Fruit fly (Drosophila melanogaster) whole organism, embryonic: ENCODE measurements around the gene CG7519.

Experiments used
- CG10147 ChIP-seq: fragments of 200-800 bp; sonication (Bioruptor generic); optimal IDR thresholded peaks from 2 replicates; lab custom pipeline; 2019; ENCODE audit warnings: missing biosample characterization, mild to moderate bottlenecking, missing genetic modification characterization, moderate library complexity
- CG1024 ChIP-seq: fragments of 200-800 bp; sonication (Bioruptor generic); IDR thresholded peaks from 2 replicates; pipeline ENCODE4 v1.3.6; 2022; ENCODE audit warnings: missing biosample characterization, missing genetic modification characterization
- CG10321 ChIP-seq: fragments of 200-800 bp; sonication (Bioruptor generic); IDR thresholded peaks from 2 replicates; pipeline ENCODE4 v1.3.6; 2022; ENCODE audit warnings: missing biosample characterization, missing genetic modification characterization
- CG10654 ChIP-seq: fragments of 200-800 bp; sonication (Bioruptor generic); optimal IDR thresholded peaks from 2 replicates; lab custom pipeline; 2016; ENCODE audit warnings: missing biosample characterization, missing genetic modification characterization
- CG11085 ChIP-seq: fragments of 200-800 bp; sonication (Bioruptor generic); IDR thresholded peaks from 2 replicates; pipeline ENCODE4 v1.3.6; 2022; ENCODE audit warnings: missing biosample characterization, missing genetic modification characterization
- CG11695 ChIP-seq: fragments of 200-800 bp; sonication (Bioruptor generic); IDR thresholded peaks from 3 replicates; pipeline ENCODE4 v1.3.6; 2022; ENCODE audit warnings: missing biosample characterization, missing genetic modification characterization
- CG1233 ChIP-seq: fragments of 200-800 bp; sonication (Bioruptor generic); optimal IDR thresholded peaks from 4 replicates; lab custom pipeline; 2018; ENCODE audit warnings: missing biosample characterization, mild to moderate bottlenecking, missing genetic modification characterization
- CG13287 ChIP-seq: fragments of 200-800 bp; sonication (Bioruptor generic); IDR thresholded peaks from 2 replicates; pipeline ENCODE4 v1.3.6; 2022; ENCODE audit warnings: missing biosample characterization, missing genetic modification characterization; ENCODE audit not compliant: partially characterized antibody
- CG13424 ChIP-seq: fragments of 200-800 bp; sonication (Bioruptor generic); optimal IDR thresholded peaks from 2 replicates; lab custom pipeline; 2019; ENCODE audit warnings: missing biosample characterization, mild to moderate bottlenecking, missing genetic modification characterization, moderate library complexity
- CG1529 ChIP-seq: fragments of 200-800 bp; sonication (Bioruptor generic); optimal IDR thresholded peaks from 3 replicates; lab custom pipeline; 2018; ENCODE audit warnings: missing biosample characterization, missing genetic modification characterization
- CG17359 ChIP-seq: fragments of 200-800 bp; sonication (Bioruptor generic); optimal IDR thresholded peaks from 3 replicates; lab custom pipeline; 2018; ENCODE audit warnings: missing biosample characterization, mild to moderate bottlenecking, missing genetic modification characterization, moderate library complexity
- CG17361 ChIP-seq: fragments of 200-800 bp; sonication (Bioruptor generic); IDR thresholded peaks from 3 replicates; pipeline ENCODE4 v1.3.6; 2022; ENCODE audit warnings: missing biosample characterization, missing genetic modification characterization
- CG1832 ChIP-seq: fragments of 200-800 bp; sonication (Bioruptor generic); optimal IDR thresholded peaks from 2 replicates; lab custom pipeline; 2017; ENCODE audit warnings: missing biosample characterization, mild to moderate bottlenecking, missing genetic modification characterization, inconsistent platforms
- CG18764 ChIP-seq: fragments of 200-800 bp; sonication (Bioruptor generic); optimal IDR thresholded peaks from 3 replicates; lab custom pipeline; 2016; ENCODE audit warnings: missing biosample characterization, missing genetic modification characterization
- CG2712 ChIP-seq: fragments of 200-800 bp; optimal IDR thresholded peaks from 3 replicates; lab custom pipeline; 2019; ENCODE audit warnings: missing biosample characterization, mild to moderate bottlenecking, missing genetic modification characterization, moderate library complexity
- CG31441 ChIP-seq: fragments of 200-800 bp; sonication (Bioruptor generic); IDR thresholded peaks from 2 replicates; pipeline ENCODE4 v1.3.6; 2022; ENCODE audit warnings: missing biosample characterization, missing genetic modification characterization
- CG3407 ChIP-seq: fragments of 200-800 bp; sonication (Bioruptor generic); optimal IDR thresholded peaks from 2 replicates; lab custom pipeline; 2018; ENCODE audit warnings: missing biosample characterization, mild to moderate bottlenecking, missing genetic modification characterization
- CG34376 ChIP-seq: fragments of 200-800 bp; sonication (Bioruptor generic); optimal IDR thresholded peaks from 2 replicates; lab custom pipeline; 2018; ENCODE audit warnings: missing biosample characterization, mild to moderate bottlenecking, missing genetic modification characterization
- CG3995 ChIP-seq: fragments of 200-800 bp; sonication (Bioruptor generic); optimal IDR thresholded peaks from 3 replicates; lab custom pipeline; 2016; ENCODE audit warnings: missing biosample characterization, missing genetic modification characterization
- CG42726 ChIP-seq: fragments of 200-800 bp; sonication (Bioruptor generic); IDR thresholded peaks from 2 replicates; pipeline ENCODE4 v1.3.6; 2022; ENCODE audit warnings: missing biosample characterization, missing genetic modification characterization; ENCODE audit not compliant: partially characterized antibody
- CG4328 ChIP-seq: fragments of 200-800 bp; sonication (Bioruptor generic); optimal IDR thresholded peaks from 3 replicates; lab custom pipeline; 2017; ENCODE audit warnings: missing biosample characterization, missing genetic modification reagents, missing genetic modification characterization
- CG4707 ChIP-seq: fragments of 200-800 bp; sonication (Bioruptor generic); optimal IDR thresholded peaks from 2 replicates; lab custom pipeline; 2018; ENCODE audit warnings: missing biosample characterization, mild to moderate bottlenecking, missing genetic modification characterization, moderate library complexity
- CG5245 ChIP-seq: fragments of 200-800 bp; sonication (Bioruptor generic); optimal IDR thresholded peaks from 3 replicates; lab custom pipeline; 2016; ENCODE audit warnings: missing biosample characterization, missing genetic modification characterization
- D19A ChIP-seq: fragments of 200-800 bp; optimal IDR thresholded peaks from 3 replicates; lab custom pipeline; 2019; ENCODE audit warnings: missing biosample characterization, mild to moderate bottlenecking, missing genetic modification characterization, moderate library complexity
- Dad ChIP-seq: fragments of 200-800 bp; sonication (Bioruptor generic); optimal IDR thresholded peaks from 3 replicates; lab custom pipeline; 2016; ENCODE audit warnings: missing biosample characterization, missing genetic modification characterization
- Dek ChIP-seq: fragments of 200-800 bp; sonication (Bioruptor generic); optimal IDR thresholded peaks from 3 replicates; lab custom pipeline; 2019; ENCODE audit warnings: missing biosample characterization, mild to moderate bottlenecking, missing genetic modification characterization, moderate library complexity
- Dfd ChIP-seq, 2 experiments: fragments of >200 bp; optimal IDR thresholded peaks; 2 replicates each; lab custom pipeline; 2017; ENCODE audit warnings: missing biosample characterization in 2 of 2, missing genetic modification characterization in 2 of 2
- E2f2 ChIP-seq: fragments of 200-800 bp; sonication (Bioruptor generic); IDR thresholded peaks from 2 replicates; pipeline ENCODE4 v1.3.6; 2022; ENCODE audit warnings: missing biosample characterization, missing genetic modification characterization
- Elba2 ChIP-seq: fragments of 200-800 bp; sonication (Bioruptor generic); optimal IDR thresholded peaks from 3 replicates; lab custom pipeline; 2016; ENCODE audit warnings: missing biosample characterization, missing genetic modification characterization
- Fer1 ChIP-seq: fragments of 200-800 bp; sonication (Bioruptor generic); optimal IDR thresholded peaks from 2 replicates; lab custom pipeline; 2017; ENCODE audit warnings: missing biosample characterization, mild to moderate bottlenecking, missing genetic modification characterization
- Hand ChIP-seq: fragments of 200-800 bp; sonication (Bioruptor generic); optimal IDR thresholded peaks from 2 replicates; lab custom pipeline; 2017; ENCODE audit warnings: mild to moderate bottlenecking, missing biosample characterization, missing genetic modification reagents, missing genetic modification characterization
- MBD-R2 ChIP-seq: fragments of 200-800 bp; sonication (Bioruptor generic); IDR thresholded peaks from 2 replicates; pipeline ENCODE4 v1.3.6; 2022; ENCODE audit warnings: missing biosample characterization, missing genetic modification characterization
- Mad ChIP-seq: fragments of 200-800 bp; sonication (Bioruptor generic); optimal IDR thresholded peaks from 2 replicates; lab custom pipeline; 2016; ENCODE audit warnings: missing biosample characterization, missing genetic modification characterization
- NK7.1 ChIP-seq: fragments of 200-800 bp; sonication (Bioruptor generic); optimal IDR thresholded peaks from 3 replicates; lab custom pipeline; 2016; ENCODE audit warnings: missing biosample characterization, missing genetic modification characterization
- Side ChIP-seq: fragments of 200-800 bp; sonication (Bioruptor generic); optimal IDR thresholded peaks from 2 replicates; lab custom pipeline; 2016; ENCODE audit warnings: missing biosample characterization, missing genetic modification characterization
- ap ChIP-seq: fragments of 200-800 bp; sonication (Bioruptor generic); IDR thresholded peaks from 2 replicates; pipeline ENCODE4 v1.3.6; 2022; ENCODE audit warnings: missing biosample characterization, missing genetic modification characterization
- chn ChIP-seq: fragments of 200-800 bp; sonication (Bioruptor generic); optimal IDR thresholded peaks from 2 replicates; lab custom pipeline; 2016; ENCODE audit warnings: missing biosample characterization, missing genetic modification characterization
- dan ChIP-seq: fragments of 200-800 bp; sonication (Bioruptor generic); IDR thresholded peaks from 2 replicates; pipeline ENCODE4 v1.3.6; 2022; ENCODE audit warnings: missing biosample characterization, missing genetic modification characterization
- dm ChIP-seq: fragments of 200-800 bp; sonication (Bioruptor generic); optimal IDR thresholded peaks from 3 replicates; lab custom pipeline; 2016; ENCODE audit warnings: missing biosample characterization, missing genetic modification characterization
- insv ChIP-seq, 2 experiments: fragments of 200-800 bp; sonication (Bioruptor generic); optimal IDR thresholded peaks; 3 replicates each; lab custom pipeline; 2016 to 2018; ENCODE audit warnings: missing biosample characterization in 2 of 2, missing genetic modification characterization in 2 of 2
- nerfin-1 ChIP-seq: fragments of 200-800 bp; sonication (Bioruptor generic); optimal IDR thresholded peaks from 3 replicates; lab custom pipeline; 2019; ENCODE audit warnings: missing biosample characterization, mild to moderate bottlenecking, missing genetic modification characterization, moderate library complexity
- nerfin-2 ChIP-seq: fragments of 200-800 bp; sonication (Bioruptor generic); IDR thresholded peaks from 2 replicates; pipeline ENCODE4 v1.3.6; 2022; ENCODE audit warnings: missing biosample characterization, missing genetic modification characterization; ENCODE audit not compliant: partially characterized antibody
- schlank ChIP-seq: fragments of 200-800 bp; sonication (Bioruptor generic); optimal IDR thresholded peaks from 2 replicates; lab custom pipeline; 2018; ENCODE audit warnings: missing biosample characterization, mild to moderate bottlenecking, missing genetic modification characterization
- sim ChIP-seq: fragments of 200-800 bp; sonication (Bioruptor generic); IDR thresholded peaks from 2 replicates; pipeline ENCODE4 v1.3.6; 2022; ENCODE audit warnings: missing biosample characterization, missing genetic modification characterization
- sisA ChIP-seq: fragments of 200-800 bp; sonication (Bioruptor generic); IDR thresholded peaks from 2 replicates; pipeline ENCODE4 v1.3.6; 2022; ENCODE audit warnings: missing biosample characterization, missing genetic modification characterization
- slbo ChIP-seq: fragments of 200-800 bp; sonication (Bioruptor generic); IDR thresholded peaks from 2 replicates; pipeline ENCODE4 v1.3.6; 2022; ENCODE audit warnings: missing biosample characterization, missing genetic modification characterization
- tll ChIP-seq, 2 experiments: fragments of 200-800 bp in 1 of 2; fragments of >200 bp in 1 of 2; sonication (Bioruptor generic) in 1 of 2; optimal IDR thresholded peaks; 2 replicates each; lab custom pipeline; 2017 to 2019; ENCODE audit warnings: missing biosample characterization in 2 of 2, missing genetic modification characterization in 2 of 2, mild to moderate bottlenecking in 1 of 2, moderate library complexity in 1 of 2
- ttk ChIP-seq: fragments of 200-800 bp; sonication (Bioruptor generic); IDR thresholded peaks from 2 replicates; pipeline ENCODE4 v2.1.2; 2022; ENCODE audit warnings: missing biosample characterization, missing genetic modification characterization
- usp ChIP-seq: fragments of >200 bp; optimal IDR thresholded peaks from 2 replicates; lab custom pipeline; 2017; ENCODE audit warnings: missing biosample characterization, missing genetic modification characterization
- zen ChIP-seq: fragments of 200-800 bp; sonication (Bioruptor generic); optimal IDR thresholded peaks from 3 replicates; lab custom pipeline; 2018; ENCODE audit warnings: missing biosample characterization, mild to moderate bottlenecking, missing genetic modification characterization, moderate library complexity

The CG7519 gene

dm6 chr3L:21509488-21510122, 16.7 kb downstream of the CG7519 start (continued):
- TF ChIP-seq CG17361 (GFP tag; lab: Robert Waterston, UW) (peak; percentile 61; the same call in 2 of the 3 replicates), CG18764 (no peak), ttk (GFP tag; lab: Robert Waterston, UW) (no peak), schlank (tag; lab: Kevin White, UChicago) (no peak), Hand (GFP tag; lab: Kevin White, UChicago) (peak; percentile 35), Mad (GFP tag; lab: Kevin White, UChicago) (no peak), tll (GFP tag; optimal IDR thresholded peaks at IDR 0.05; lab: Kevin White, UChicago) (no peak), Dad (GFP tag; lab: Kevin White, UChicago) (no peak), CG1529 (no peak), CG3995 (GFP tag; lab: Kevin White, UChicago) (no peak), CG1024 (GFP tag; lab: Robert Waterston, UW) (no peak), CG13287 (GFP tag; lab: Robert Waterston, UW) (no peak), CG31441 (no peak; the same call in 1 of the 2 replicates), E2f2 (GFP tag; lab: Robert Waterston, UW) (peak; percentile 24; the same call in 1 of the 2 replicates), CG4328 (GFP tag; lab: Kevin White, UChicago) (no peak), usp (no peak), insv (GFP tag; optimal IDR thresholded peaks at IDR 0.05; lab: Kevin White, UChicago) (no peak), CG1832 (GFP tag; lab: Kevin White, UChicago) (no peak), MBD-R2 (GFP tag; lab: Robert Waterston, UW) (no peak), CG13424 (tag; lab: Kevin White, UChicago) (peak; percentile 33), Dek (tag; lab: Kevin White, UChicago) (no peak), CG4707 (GFP tag; lab: Kevin White, UChicago) (no peak), CG10147 (GFP tag; lab: Kevin White, UChicago) (no peak), Elba2 (GFP tag; lab: Kevin White, UChicago) (no peak), CG10654 (GFP tag; lab: Kevin White, UChicago) (no peak), CG5245 (GFP tag; lab: Kevin White, UChicago) (peak; percentile 14), dan (GFP tag; lab: Robert Waterston, UW) (no peak), Dfd (GFP tag; optimal IDR thresholded peaks at IDR 0.05; lab: Kevin White, UChicago) (no peak), CG17359 (tag; lab: Kevin White, UChicago) (peak; percentile 38), CG3407 (GFP tag; lab: Kevin White, UChicago) (peak; percentile 22), ap (no peak), chn (GFP tag; lab: Kevin White, UChicago) (peak; percentile 10), sim (GFP tag; lab: Robert Waterston, UW) (0 out of 2 replicates have a peak, but pooled peaks have one; percentile 35), CG11085 (GFP tag; lab: Robert Waterston, UW) (no peak), CG10321 (GFP tag; lab: Robert Waterston, UW) (no peak), Fer1 (GFP tag; lab: Kevin White, UChicago) (peak; percentile 39), NK7.1 (GFP tag; lab: Kevin White, UChicago) (no peak), zen (tag; lab: Kevin White, UChicago) (no peak), CG2712 (peak; percentile 51), CG1233 (GFP tag; lab: Kevin White, UChicago) (no peak), CG11695 (GFP tag; lab: Robert Waterston, UW) (peak; percentile 43; the same call in 1 of the 3 replicates), Side (GFP tag; lab: Kevin White, UChicago) (no peak), dm (GFP tag; lab: Kevin White, UChicago) (no peak), CG42726 (GFP tag; lab: Robert Waterston, UW) (no peak), nerfin-1 (tag; lab: Kevin White, UChicago) (no peak), nerfin-2 (GFP tag; lab: Robert Waterston, UW) (no peak), sisA (GFP tag; lab: Robert Waterston, UW) (no peak), D19A (tag; lab: Kevin White, UChicago) (peak; percentile 32), CG34376 (GFP tag; lab: Kevin White, UChicago) (peak; percentile 16), slbo (GFP tag; lab: Robert Waterston, UW) (peak; percentile 57)
